Worm (Caenorhabditis elegans) whole organism, late embryonic: ENCODE measurements around the gene C04G6.2.

Experiments used
- C08G9.2 ChIP-seq: sonication (generic microtip); optimal IDR thresholded peaks from 2 replicates; lab custom pipeline; 2016; ENCODE audit warnings: mild to moderate bottlenecking, missing genetic modification characterization, moderate library complexity, missing compliant biosample characterization
- C38D4.7 ChIP-seq: fragments of 200-800 bp; sonication (Bioruptor generic); optimal IDR thresholded peaks from 2 replicates; lab custom pipeline; 2018; ENCODE audit warnings: mild to moderate bottlenecking, missing genetic modification characterization, moderate library complexity, missing compliant biosample characterization
- K02D7.2 ChIP-seq: sonication (generic microtip); optimal IDR thresholded peaks from 2 replicates; lab custom pipeline; 2017; ENCODE audit warnings: mild to moderate bottlenecking, missing genetic modification characterization, missing compliant biosample characterization
- K09A11.1 ChIP-seq: sonication (generic microtip); optimal IDR thresholded peaks from 2 replicates; lab custom pipeline; 2017; ENCODE audit warnings: antibody characterized with exemption, mild to moderate bottlenecking, missing genetic modification characterization, missing compliant biosample characterization; ENCODE audit not compliant: insufficient read depth
- T23F11.4 ChIP-seq: fragments of 200-800 bp; sonication (Bioruptor generic); optimal IDR thresholded peaks from 2 replicates; lab custom pipeline; 2018; ENCODE audit warnings: mild to moderate bottlenecking, missing genetic modification characterization, missing compliant biosample characterization
- ahr-1 ChIP-seq: sonication (generic microtip); optimal IDR thresholded peaks from 2 replicates; lab custom pipeline; 2016; ENCODE audit warnings: missing genetic modification characterization, missing compliant biosample characterization
- ama-1 ChIP-seq: fragments of 150-350 bp; optimal IDR thresholded peaks from 2 replicates; lab custom pipeline; 2014
- ceh-14 ChIP-seq: sonication (generic microtip); optimal IDR thresholded peaks from 2 replicates; lab custom pipeline; 2016; ENCODE audit warnings: missing genotype, missing genetic modification characterization, missing compliant biosample characterization
- ceh-18 ChIP-seq: sonication (generic microtip); optimal IDR thresholded peaks from 2 replicates; lab custom pipeline; 2016; ENCODE audit warnings: missing genetic modification characterization, missing compliant biosample characterization
- ceh-19 ChIP-seq: fragments of 200-800 bp; sonication (Bioruptor generic); optimal IDR thresholded peaks from 2 replicates; lab custom pipeline; 2018; ENCODE audit warnings: mild to moderate bottlenecking, missing genetic modification characterization, missing compliant biosample characterization
- ceh-22 ChIP-seq: sonication (generic microtip); optimal IDR thresholded peaks from 2 replicates; lab custom pipeline; 2017; ENCODE audit warnings: missing biosample characterization, missing genetic modification characterization
- ceh-31 ChIP-seq: sonication (generic microtip); optimal IDR thresholded peaks from 2 replicates; lab custom pipeline; 2016; ENCODE audit warnings: missing genetic modification characterization, missing compliant biosample characterization
- che-1 ChIP-seq: sonication (generic microtip); optimal IDR thresholded peaks from 2 replicates; lab custom pipeline; 2016; ENCODE audit warnings: mild to moderate bottlenecking, missing genetic modification characterization, missing compliant biosample characterization
- dmd-4 ChIP-seq: sonication (generic microtip); optimal IDR thresholded peaks from 2 replicates; lab custom pipeline; 2016; ENCODE audit warnings: borderline replicate concordance, missing genetic modification characterization, missing compliant biosample characterization
- dve-1 ChIP-seq: sonication (generic microtip); optimal IDR thresholded peaks from 2 replicates; lab custom pipeline; 2017; ENCODE audit warnings: antibody characterized with exemption, mild to moderate bottlenecking, missing genetic modification characterization, missing compliant biosample characterization
- elt-2 ChIP-seq: sonication (generic microtip); optimal IDR thresholded peaks from 2 replicates; lab custom pipeline; 2016; ENCODE audit warnings: missing genetic modification reagents, missing genetic modification characterization, missing compliant biosample characterization
- ets-4 ChIP-seq: sonication (generic microtip); optimal IDR thresholded peaks from 2 replicates; lab custom pipeline; 2016; ENCODE audit warnings: missing genetic modification characterization, missing compliant biosample characterization
- fax-1 ChIP-seq: sonication (generic microtip); optimal IDR thresholded peaks from 2 replicates; lab custom pipeline; 2016; ENCODE audit warnings: missing genotype, missing genetic modification characterization, missing compliant biosample characterization
- fkh-10 ChIP-seq: fragments of 150-350 bp; optimal IDR thresholded peaks from 2 replicates; lab custom pipeline; 2014; ENCODE audit warnings: missing biosample characterization, missing genetic modification reagents, missing genetic modification characterization
- gmeb-2 ChIP-seq: sonication (generic microtip); optimal IDR thresholded peaks from 2 replicates; lab custom pipeline; 2016; ENCODE audit warnings: missing genetic modification characterization, inconsistent platforms, missing compliant biosample characterization
- hlh-30 ChIP-seq: sonication (generic microtip); optimal IDR thresholded peaks from 2 replicates; lab custom pipeline; 2017; ENCODE audit warnings: antibody characterized with exemption, missing genetic modification characterization, missing compliant biosample characterization; ENCODE audit not compliant: insufficient read depth
- hlh-8 ChIP-seq: sonication (generic microtip); optimal IDR thresholded peaks from 2 replicates; lab custom pipeline; 2016; ENCODE audit warnings: missing genotype, missing genetic modification characterization, missing compliant biosample characterization
- lim-6 ChIP-seq: sonication (generic microtip); optimal IDR thresholded peaks from 2 replicates; lab custom pipeline; 2016; ENCODE audit warnings: missing genetic modification characterization, missing compliant biosample characterization
- madf-2 ChIP-seq: sonication (generic microtip); optimal IDR thresholded peaks from 2 replicates; lab custom pipeline; 2017; ENCODE audit warnings: missing genetic modification characterization, missing compliant biosample characterization
- mec-3 ChIP-seq: sonication (generic microtip); optimal IDR thresholded peaks from 2 replicates; lab custom pipeline; 2016; ENCODE audit warnings: borderline replicate concordance, missing genetic modification characterization, missing compliant biosample characterization
- nfya-1 ChIP-seq: sonication (generic microtip); optimal IDR thresholded peaks from 2 replicates; lab custom pipeline; 2017; ENCODE audit warnings: missing genetic modification characterization, mild to moderate bottlenecking, missing compliant biosample characterization, antibody characterized with exemption, moderate library complexity
- nhr-11 ChIP-seq: fragments of 150-350 bp; optimal IDR thresholded peaks from 2 replicates; lab custom pipeline; 2014; ENCODE audit warnings: missing biosample characterization, missing genetic modification characterization
- nhr-232 ChIP-seq: sonication (generic microtip); optimal IDR thresholded peaks from 2 replicates; lab custom pipeline; 2016; ENCODE audit warnings: missing genetic modification characterization, missing compliant biosample characterization
- npax-4 ChIP-seq: sonication (generic microtip); optimal IDR thresholded peaks from 2 replicates; lab custom pipeline; 2016; ENCODE audit warnings: missing genetic modification characterization, missing compliant biosample characterization
- pat-9 ChIP-seq: fragments of 200-800 bp; sonication (Bioruptor generic); optimal IDR thresholded peaks from 2 replicates; lab custom pipeline; 2018; ENCODE audit warnings: mild to moderate bottlenecking, missing genetic modification characterization, moderate library complexity, missing compliant biosample characterization
- pha-2 ChIP-seq: sonication (generic microtip); optimal IDR thresholded peaks from 2 replicates; lab custom pipeline; 2017; ENCODE audit warnings: mild to moderate bottlenecking, missing genetic modification characterization, missing compliant biosample characterization
- pha-4 ChIP-seq: fragments of 150-350 bp; optimal IDR thresholded peaks from 2 replicates; lab custom pipeline; 2018; ENCODE audit warnings: missing biosample characterization, missing genetic modification reagents, missing genetic modification characterization
- pros-1 ChIP-seq: fragments of 150-350 bp; optimal IDR thresholded peaks from 2 replicates; lab custom pipeline; 2014; ENCODE audit warnings: missing biosample characterization, missing genetic modification reagents, missing genetic modification characterization
- ref-2 ChIP-seq: sonication (generic microtip); optimal IDR thresholded peaks from 2 replicates; lab custom pipeline; 2016; ENCODE audit warnings: missing genetic modification characterization, missing compliant biosample characterization
- sdc-2 ChIP-seq: sonication (generic microtip); optimal IDR thresholded peaks from 2 replicates; lab custom pipeline; 2016; ENCODE audit warnings: missing genotype, missing genetic modification characterization, missing compliant biosample characterization
- sox-2 ChIP-seq: fragments of 200-800 bp; sonication (Bioruptor generic); IDR thresholded peaks from 2 replicates; pipeline ENCODE4 v1.3.6; 2022; ENCODE audit warnings: missing genetic modification reagents, missing genetic modification characterization, missing compliant biosample characterization
- sox-4 ChIP-seq: sonication (generic microtip); optimal IDR thresholded peaks from 2 replicates; lab custom pipeline; 2017; ENCODE audit warnings: mild to moderate bottlenecking, missing genetic modification characterization, inconsistent platforms, missing compliant biosample characterization
- syd-9 ChIP-seq: sonication (generic microtip); optimal IDR thresholded peaks from 2 replicates; lab custom pipeline; 2016; ENCODE audit warnings: mild to moderate bottlenecking, missing genetic modification characterization, moderate library complexity, missing compliant biosample characterization
- tbx-2 ChIP-seq: sonication (generic microtip); optimal IDR thresholded peaks from 2 replicates; lab custom pipeline; 2016; ENCODE audit warnings: missing genetic modification characterization, missing compliant biosample characterization
- ttx-3 ChIP-seq: sonication (generic microtip); optimal IDR thresholded peaks from 2 replicates; lab custom pipeline; 2016; ENCODE audit warnings: missing genetic modification reagents, missing genetic modification characterization, missing compliant biosample characterization
- unc-3 ChIP-seq, 2 experiments: fragments of 200-800 bp in 1 of 2; sonication (Bioruptor generic) in 1 of 2; sonication (generic microtip) in 1 of 2; conservative IDR thresholded peaks in 1 of 2; optimal IDR thresholded peaks in 1 of 2; 2 replicates each; pipeline versions ENCODE4 v1.3.6 to Lab custom; 2016 to 2022; ENCODE audit warnings: missing compliant biosample characterization in 2 of 2, missing genetic modification characterization in 2 of 2, missing genetic modification reagents in 1 of 2
- unc-42 ChIP-seq: sonication (generic microtip); optimal IDR thresholded peaks from 2 replicates; lab custom pipeline; 2016; ENCODE audit warnings: missing genotype, missing genetic modification characterization, missing compliant biosample characterization
- unc-86 ChIP-seq: sonication (generic microtip); optimal IDR thresholded peaks from 2 replicates; lab custom pipeline; 2016; ENCODE audit warnings: missing genetic modification characterization, missing compliant biosample characterization
- zip-5 ChIP-seq: sonication (generic microtip); optimal IDR thresholded peaks from 2 replicates; lab custom pipeline; 2016; ENCODE audit warnings: missing genetic modification characterization, missing compliant biosample characterization
- ztf-16 ChIP-seq: sonication (generic microtip); optimal IDR thresholded peaks from 2 replicates; lab custom pipeline; 2017; ENCODE audit warnings: missing genetic modification characterization, missing compliant biosample characterization

The C04G6.2 gene

DNA sequence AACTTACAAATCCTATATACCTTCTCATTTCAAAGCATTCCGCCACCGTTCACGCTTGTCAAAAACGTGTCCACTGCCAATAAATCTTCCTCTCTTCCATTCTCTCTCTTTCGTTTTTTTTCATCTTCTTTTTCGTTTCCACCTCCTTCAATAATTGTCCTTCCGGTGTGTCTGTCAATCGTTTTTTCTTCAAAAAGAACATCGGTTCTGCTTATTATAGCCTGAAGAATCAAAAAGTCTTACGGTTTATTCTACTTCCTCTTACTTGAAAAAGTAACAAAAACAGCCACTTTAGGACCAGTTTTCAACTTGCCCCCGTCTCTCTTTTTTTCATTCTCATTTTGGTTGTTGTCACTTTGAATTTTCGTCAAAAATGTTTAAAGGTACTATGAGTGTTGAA, 43.8 kb upstream of the C04G6.2 start:
- TF ChIP-seq pat-9 (tag; lab: Kevin White, UChicago) (no peak), tbx-2 (tag; lab: Kevin White, UChicago) (no peak), sox-2 (GFP tag; lab: Robert Waterston, UW) (no peak), ceh-18 (tag; lab: Kevin White, UChicago) (no peak), ama-1 (lab: Kevin White, UChicago) (no peak), ceh-14 (tag; lab: Kevin White, UChicago) (no peak), C08G9.2 (no peak), nhr-11 (tag; lab: Kevin White, UChicago) (no peak)

DNA sequence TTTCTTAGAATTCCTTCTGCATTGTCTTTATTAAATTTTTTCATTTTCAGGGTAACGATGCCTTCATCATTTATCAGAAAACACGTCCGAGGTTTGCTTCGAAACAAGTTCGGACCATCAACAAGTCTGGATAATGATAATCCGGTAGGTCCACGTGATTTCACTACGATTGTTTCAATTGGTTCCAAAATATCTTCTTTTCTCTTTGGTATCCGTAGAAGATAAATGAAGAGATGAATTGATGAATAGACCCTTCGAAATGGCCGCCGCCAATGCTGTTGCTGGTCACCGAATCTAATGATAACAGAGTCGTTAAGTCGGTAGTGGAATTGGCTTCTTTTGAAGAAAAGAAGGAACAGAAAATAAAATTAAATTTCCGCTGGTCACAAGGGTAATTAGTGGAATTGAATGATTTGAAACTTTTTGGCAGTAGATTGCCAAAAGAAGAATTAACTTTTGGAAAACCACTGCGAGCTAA, 43.1 kb upstream of the C04G6.2 start, which contains the start of gene F33G12.6:
F33G12.6 (plus strand) TSS at position 51 of the 478 bp plus-strand sequence.
- TF ChIP-seq sdc-2 (tag; lab: Kevin White, UChicago) = no peak
- TF ChIP-seq fax-1 = no peak
- no peak for TF ChIP-seq mec-3 (tag; lab: Kevin White, UChicago)
- no peak for TF ChIP-seq ahr-1 (tag; lab: Kevin White, UChicago)
- TF ChIP-seq C08G9.2 = no peak
- no peak for TF ChIP-seq nhr-11 (tag; lab: Kevin White, UChicago)

DNA sequence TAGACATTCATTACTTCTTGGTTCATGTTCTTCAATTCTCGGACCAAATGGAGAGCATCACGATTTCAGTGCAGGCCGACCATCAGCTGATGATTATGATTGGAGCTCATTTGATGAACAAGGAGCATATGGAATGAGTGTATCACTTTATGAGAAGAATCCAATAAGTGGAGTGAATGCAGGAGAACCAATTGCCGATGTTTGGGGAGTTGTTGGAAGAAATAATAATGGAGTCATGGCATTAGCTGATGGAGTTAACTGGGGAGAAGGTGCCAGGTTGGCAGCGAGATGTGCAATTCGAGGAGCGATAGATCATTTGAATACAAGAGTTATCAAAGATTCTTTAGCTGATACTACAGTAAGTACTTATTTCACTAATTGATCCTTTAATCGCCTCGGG, 42.3 kb upstream of the C04G6.2 start:
- no peak for TF ChIP-seq hlh-30
- no peak for TF ChIP-seq dve-1 (tag; lab: Kevin White, UChicago)
- TF ChIP-seq ets-4 (tag; lab: Kevin White, UChicago) = no peak
- no peak for TF ChIP-seq fkh-10
- TF ChIP-seq ama-1 (lab: Kevin White, UChicago) = no peak
- no peak for TF ChIP-seq unc-3 (GFP tag; conservative IDR thresholded peaks at IDR 0.05; lab: Robert Waterston, UW)
- TF ChIP-seq unc-3 (tag; optimal IDR thresholded peaks at IDR 0.05; lab: Kevin White, UChicago) = no peak
- no peak for TF ChIP-seq nhr-232 (tag; lab: Kevin White, UChicago)
- TF ChIP-seq ttx-3 = no peak
- TF ChIP-seq ref-2 = no peak

DNA sequence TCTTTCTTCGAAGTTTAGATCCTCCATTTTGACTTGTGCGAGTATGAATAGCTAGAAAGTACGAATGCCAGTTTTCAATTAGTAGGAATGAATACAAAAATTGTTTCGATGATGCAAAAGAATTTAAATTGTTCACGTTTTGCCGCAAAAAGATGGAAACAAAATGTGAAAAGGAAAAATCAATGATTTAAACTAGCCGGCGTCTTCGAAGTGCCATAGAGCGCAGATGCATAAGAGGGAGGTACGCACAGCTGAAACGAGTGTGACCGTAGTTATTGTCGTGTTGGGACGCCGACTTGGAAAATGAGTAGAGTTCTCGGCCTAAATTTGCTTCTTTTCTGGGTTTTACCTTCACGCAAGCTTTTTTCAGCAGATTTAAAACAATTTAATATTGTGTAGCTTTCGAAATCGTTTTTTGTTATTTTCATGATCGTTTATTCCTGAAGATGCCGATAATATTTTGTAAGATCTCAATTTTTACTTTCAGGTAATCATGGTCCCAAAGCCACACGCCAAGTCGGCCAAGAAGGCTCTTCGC, 37.8 kb upstream of the C04G6.2 start, which contains the start of the genes ify-1 and rpl-22:
ify-1 (minus strand) TSS at position 51 of the 538 bp plus-strand sequence.
rpl-22 (plus strand) TSS at position 488 of the 538 bp plus-strand sequence.
- no peak for TF ChIP-seq K02D7.2 (tag; lab: Kevin White, UChicago)
- TF ChIP-seq T23F11.4 = no peak
- no peak for TF ChIP-seq ttx-3
- TF ChIP-seq sdc-2 (tag; lab: Kevin White, UChicago) = peak; percentile 34
- TF ChIP-seq C08G9.2 = peak; percentile 54
- TF ChIP-seq npax-4 = no peak
- no peak for TF ChIP-seq nhr-11 (tag; lab: Kevin White, UChicago)
- TF ChIP-seq sox-4 (tag; lab: Kevin White, UChicago) = peak; percentile 35
- peak; percentile 99 for TF ChIP-seq elt-2 (tag; lab: Kevin White, UChicago)
- peak; percentile 61 for TF ChIP-seq unc-86 (tag; lab: Kevin White, UChicago)
- TF ChIP-seq ceh-19 (GFP tag; lab: Kevin White, UChicago) = peak; percentile 20
- no peak for TF ChIP-seq dmd-4 (tag; lab: Kevin White, UChicago)
- no peak for TF ChIP-seq C38D4.7 (GFP tag; lab: Kevin White, UChicago)
- TF ChIP-seq nfya-1 (tag; lab: Kevin White, UChicago) = peak; percentile 97
- TF ChIP-seq gmeb-2 = no peak
- TF ChIP-seq pros-1 (tag; lab: Kevin White, UChicago) = peak; percentile 73
- TF ChIP-seq nhr-232 (tag; lab: Kevin White, UChicago) = no peak
- TF ChIP-seq syd-9 (tag; lab: Kevin White, UChicago) = no peak
- peak; percentile 3 for TF ChIP-seq zip-5
- TF ChIP-seq che-1 = no peak
- TF ChIP-seq K09A11.1 = peak; percentile 4
- no peak for TF ChIP-seq pha-2 (tag; lab: Kevin White, UChicago)
- TF ChIP-seq fkh-10 = no peak
- no peak for TF ChIP-seq lim-6 (tag; lab: Kevin White, UChicago)
- TF ChIP-seq ceh-31 = peak; percentile 87
- no peak for TF ChIP-seq ceh-22 (tag; lab: Kevin White, UChicago)
- peak; percentile 33 for TF ChIP-seq ztf-16
- TF ChIP-seq unc-42 (tag; lab: Kevin White, UChicago) = peak; percentile 82
- no peak for TF ChIP-seq pha-4 (tag; lab: Kevin White, UChicago)
- no peak for TF ChIP-seq ahr-1 (tag; lab: Kevin White, UChicago)
- TF ChIP-seq madf-2 = peak; percentile 50
- peak; percentile 31 for TF ChIP-seq hlh-8 (tag; lab: Kevin White, UChicago)
